Fruit fly (Drosophila melanogaster): Measurements from ENCODE around the gene GC.

dm6 chr3L:1665544-1665943 is 36.4 kb upstream of the GC start:
- TF ChIP-seq h (optimal IDR thresholded peaks at IDR 0.05) (no peak), psq (optimal IDR thresholded peaks at IDR 0.05) (no peak), ttk (optimal IDR thresholded peaks at IDR 0.05) (no peak)

All from Kc167 (cell line).